Worm (Caenorhabditis elegans): ENCODE measurements around the gene F41H8.1.

DNA sequence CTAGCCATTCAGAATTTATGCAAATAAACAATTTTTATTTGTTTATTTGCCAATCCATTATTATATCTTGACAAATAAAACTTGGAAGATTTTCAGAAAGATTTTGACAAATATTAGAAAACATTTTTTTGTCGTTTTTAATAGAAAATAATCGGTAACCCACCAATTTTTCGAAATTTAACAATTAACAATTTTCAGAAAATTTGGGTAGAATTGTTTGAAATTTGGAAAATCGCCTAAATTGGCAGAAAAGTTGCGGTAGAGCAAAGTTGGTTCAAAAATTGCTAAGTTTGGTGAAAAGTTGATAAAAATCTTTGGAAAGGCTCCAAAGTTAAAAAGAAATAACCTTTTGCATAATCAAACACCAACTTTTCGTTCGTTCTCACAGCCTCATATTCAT, 25.2 kb upstream of the F41H8.1 start:
- TF ChIP-seq unc-62 (GFP tag; optimal IDR thresholded peaks at IDR 0.05) = no peak
- no peak for TF ChIP-seq fos-1 (tag; optimal IDR thresholded peaks at IDR 0.05)
- no peak for TF ChIP-seq lin-39 (tag; optimal IDR thresholded peaks at IDR 0.05)
- TF ChIP-seq R02D3.7 (tag; optimal IDR thresholded peaks at IDR 0.05) = no peak
- no peak for TF ChIP-seq snpc-4 (tag; optimal IDR thresholded peaks at IDR 0.05)
- no peak for TF ChIP-seq ceh-16 (tag; optimal IDR thresholded peaks at IDR 0.05)
- no peak for TF ChIP-seq lsy-2 (tag; optimal IDR thresholded peaks at IDR 0.05)
- TF ChIP-seq elt-3 (tag; optimal IDR thresholded peaks at IDR 0.05) = no peak
- no peak for TF ChIP-seq ama-1 (optimal IDR thresholded peaks at IDR 0.05)
- no peak for TF ChIP-seq ztf-11 (tag; optimal IDR thresholded peaks at IDR 0.05)
- TF ChIP-seq nhr-237 (tag; optimal IDR thresholded peaks at IDR 0.05) = no peak
- no peak for TF ChIP-seq zag-1 (tag; optimal IDR thresholded peaks at IDR 0.05)
